Fruit fly (Drosophila melanogaster) whole organism, pupa: ENCODE results near the gene Cdc5.
A peak's percentile ranks its signal among the peaks of the same experiment; 100 is the strongest.

Source experiments
- CG10348 ChIP-seq: fragments of 200-800 bp; sonication (Bioruptor generic); IDR thresholded peaks from 2 replicates; pipeline ENCODE4 v1.3.6; 2022; ENCODE audit warnings: missing biosample characterization, missing genetic modification characterization
- CG4496 ChIP-seq: fragments of 200-800 bp; sonication (Bioruptor generic); IDR thresholded peaks from 3 replicates; pipeline ENCODE4 v1.3.6; 2022; ENCODE audit warnings: missing biosample characterization, missing genetic modification characterization
- D1 ChIP-seq: fragments of 200-800 bp; sonication (Bioruptor generic); optimal IDR thresholded peaks from 2 replicates; lab custom pipeline; 2018; ENCODE audit warnings: missing biosample characterization, mild to moderate bottlenecking, missing genetic modification characterization, moderate library complexity
- EcR ChIP-seq: fragments of 200-800 bp; sonication (Bioruptor generic); optimal IDR thresholded peaks from 3 replicates; lab custom pipeline; 2019; ENCODE audit warnings: missing biosample characterization, missing genetic modification characterization, mild to moderate bottlenecking, moderate library complexity, missing genetic modification reagents

Cdc5 gene

dm6 chr3L:311607-312006, 49.6 kb downstream of the Cdc5 start:
- TF ChIP-seq CG10348 (GFP tag; lab: Robert Waterston, UW) (no peak), EcR (peak; percentile 36), CG4496 (GFP tag; lab: Robert Waterston, UW) (no peak), D1 (tag; lab: Kevin White, UChicago) (no peak)
- TF ChIP-seq, all 21 proteins: peak for 1
